Fruit fly (Drosophila melanogaster) whole organism, prepupa: ENCODE data around the gene CG32369.

ENCODE experiments used
- Blimp-1 ChIP-seq: fragments of 200-800 bp; sonication (Bioruptor generic); optimal IDR thresholded peaks from 3 replicates; lab custom pipeline; 2017; ENCODE audit warnings: missing biosample characterization, missing genetic modification characterization, mild to moderate bottlenecking, moderate library complexity, missing genetic modification reagents
- CG10631 ChIP-seq: fragments of 200-800 bp; sonication (Bioruptor generic); optimal IDR thresholded peaks from 2 replicates; lab custom pipeline; 2016; ENCODE audit warnings: missing biosample characterization, missing genetic modification characterization
- CG11294 ChIP-seq: fragments of 200-800 bp; sonication (Bioruptor generic); IDR thresholded peaks from 2 replicates; pipeline ENCODE4 v1.3.6; 2022; ENCODE audit warnings: missing biosample characterization, missing genetic modification characterization
- CG11762 ChIP-seq: fragments of 200-800 bp; sonication (Bioruptor generic); optimal IDR thresholded peaks from 3 replicates; lab custom pipeline; 2016; ENCODE audit warnings: missing biosample characterization, missing genetic modification characterization; ENCODE audit not compliant: insufficient read depth
- CG11902 ChIP-seq: fragments of 200-800 bp; sonication (Bioruptor generic); optimal IDR thresholded peaks from 3 replicates; lab custom pipeline; 2016; ENCODE audit warnings: missing biosample characterization, missing genetic modification characterization
- CG1621 ChIP-seq: fragments of 200-800 bp; sonication (Bioruptor generic); optimal IDR thresholded peaks from 3 replicates; lab custom pipeline; 2018; ENCODE audit warnings: missing biosample characterization, mild to moderate bottlenecking, missing genetic modification characterization
- CG16779 ChIP-seq: fragments of 200-800 bp; sonication (Bioruptor generic); optimal IDR thresholded peaks from 3 replicates; lab custom pipeline; 2017; ENCODE audit warnings: missing biosample characterization, mild to moderate bottlenecking, missing genetic modification characterization
- CG3032 ChIP-seq: fragments of 200-800 bp; optimal IDR thresholded peaks from 2 replicates; lab custom pipeline; 2019; ENCODE audit warnings: missing biosample characterization, mild to moderate bottlenecking, missing genetic modification characterization, moderate library complexity
- CG34406 ChIP-seq: fragments of 200-800 bp; sonication (Bioruptor generic); optimal IDR thresholded peaks from 3 replicates; lab custom pipeline; 2016; ENCODE audit warnings: missing biosample characterization, missing genetic modification characterization
- CG3919 ChIP-seq: fragments of 200-800 bp; sonication (Bioruptor generic); optimal IDR thresholded peaks from 3 replicates; lab custom pipeline; 2016; ENCODE audit warnings: missing biosample characterization, missing genetic modification characterization
- CG4318 ChIP-seq: fragments of 200-800 bp; sonication (Bioruptor generic); optimal IDR thresholded peaks from 3 replicates; lab custom pipeline; 2017; ENCODE audit warnings: missing biosample characterization, mild to moderate bottlenecking, missing genetic modification characterization
- CG6163 ChIP-seq: fragments of 200-800 bp; sonication (Bioruptor generic); IDR thresholded peaks from 3 replicates; pipeline ENCODE4 v1.3.6; 2022; ENCODE audit warnings: missing biosample characterization, missing genetic modification characterization
- CG6276 ChIP-seq: fragments of 200-800 bp; sonication (Bioruptor generic); optimal IDR thresholded peaks from 2 replicates; lab custom pipeline; 2017; ENCODE audit warnings: missing biosample characterization, mild to moderate bottlenecking, missing genetic modification characterization
- CG6792 ChIP-seq: fragments of 200-800 bp; sonication (Bioruptor generic); optimal IDR thresholded peaks from 3 replicates; lab custom pipeline; 2016; ENCODE audit warnings: missing biosample characterization, missing genetic modification characterization
- CG6808 ChIP-seq: fragments of 200-800 bp; sonication (Bioruptor generic); optimal IDR thresholded peaks from 3 replicates; lab custom pipeline; 2017; ENCODE audit warnings: missing biosample characterization, missing genetic modification characterization, mild to moderate bottlenecking, moderate library complexity, missing genetic modification reagents
- CG6854 ChIP-seq: fragments of 200-800 bp; sonication (Bioruptor generic); optimal IDR thresholded peaks from 2 replicates; lab custom pipeline; 2017; ENCODE audit warnings: missing biosample characterization, mild to moderate bottlenecking, missing genetic modification characterization
- CG7368 ChIP-seq: fragments of 200-800 bp; sonication (Bioruptor generic); optimal IDR thresholded peaks from 3 replicates; lab custom pipeline; 2016; ENCODE audit warnings: missing biosample characterization, missing genetic modification characterization
- CG8119 ChIP-seq: fragments of 200-800 bp; sonication (Bioruptor generic); IDR thresholded peaks from 3 replicates; pipeline ENCODE4 v1.3.6; 2022; ENCODE audit warnings: missing biosample characterization, missing genetic modification characterization
- CG8632 ChIP-seq: fragments of 200-800 bp; sonication (Bioruptor generic); optimal IDR thresholded peaks from 3 replicates; lab custom pipeline; 2016; ENCODE audit warnings: missing biosample characterization, missing genetic modification characterization
- CG9139 ChIP-seq: fragments of 200-800 bp; sonication (Bioruptor generic); optimal IDR thresholded peaks from 3 replicates; lab custom pipeline; 2017; ENCODE audit warnings: missing biosample characterization, mild to moderate bottlenecking, missing genetic modification characterization
- Eip78C ChIP-seq: fragments of 200-800 bp; sonication (Bioruptor generic); peaks from one replicate; lab custom pipeline; 2016; ENCODE audit warnings: missing biosample characterization, missing genetic modification characterization
- Ets21C ChIP-seq: fragments of 200-800 bp; sonication (Bioruptor generic); optimal IDR thresholded peaks from 3 replicates; lab custom pipeline; 2016; ENCODE audit warnings: missing biosample characterization, missing genetic modification characterization
- Ets96B ChIP-seq: fragments of 200-800 bp; optimal IDR thresholded peaks from 2 replicates; lab custom pipeline; 2019; ENCODE audit warnings: missing biosample characterization, mild to moderate bottlenecking, missing genetic modification characterization, moderate library complexity
- Hr38 ChIP-seq: sonication (Bioruptor generic); optimal IDR thresholded peaks from 2 replicates; lab custom pipeline; 2016; ENCODE audit warnings: missing biosample characterization, missing genetic modification characterization
- Hr39 ChIP-seq: fragments of 200-800 bp; sonication (Bioruptor generic); optimal IDR thresholded peaks from 2 replicates; lab custom pipeline; 2016; ENCODE audit warnings: missing biosample characterization, missing genetic modification characterization
- Hr4 ChIP-seq: fragments of 200-800 bp; sonication (Bioruptor generic); optimal IDR thresholded peaks from 3 replicates; lab custom pipeline; 2016; ENCODE audit warnings: missing biosample characterization, missing genetic modification characterization
- Lpt ChIP-seq: fragments of 200-800 bp; sonication (Bioruptor generic); optimal IDR thresholded peaks from 3 replicates; lab custom pipeline; 2016; ENCODE audit warnings: missing biosample characterization, missing genetic modification characterization
- Met ChIP-seq: fragments of 200-800 bp; sonication (Bioruptor generic); optimal IDR thresholded peaks from 3 replicates; lab custom pipeline; 2016; ENCODE audit warnings: missing biosample characterization, missing genetic modification characterization
- OdsH ChIP-seq: fragments of 200-800 bp; sonication (Bioruptor generic); optimal IDR thresholded peaks from 3 replicates; lab custom pipeline; 2016; ENCODE audit warnings: missing biosample characterization, missing genetic modification characterization
- Sox15 ChIP-seq: fragments of 200-800 bp; sonication (Bioruptor generic); optimal IDR thresholded peaks from 3 replicates; lab custom pipeline; 2016; ENCODE audit warnings: missing biosample characterization, missing genetic modification characterization
- achi ChIP-seq: fragments of 200-800 bp; sonication (Bioruptor generic); optimal IDR thresholded peaks from 3 replicates; lab custom pipeline; 2016; ENCODE audit warnings: missing biosample characterization, missing genetic modification characterization
- cyc ChIP-seq: fragments of 200-800 bp; sonication (Bioruptor generic); optimal IDR thresholded peaks from 3 replicates; lab custom pipeline; 2016; ENCODE audit warnings: missing biosample characterization, missing genetic modification characterization
- dac ChIP-seq: fragments of 200-800 bp; sonication (Bioruptor generic); optimal IDR thresholded peaks from 2 replicates; lab custom pipeline; 2017; ENCODE audit warnings: missing biosample characterization, mild to moderate bottlenecking, missing genetic modification characterization
- dsx ChIP-seq: fragments of 200-800 bp; optimal IDR thresholded peaks from 3 replicates; lab custom pipeline; 2019; ENCODE audit warnings: missing biosample characterization, mild to moderate bottlenecking, missing genetic modification characterization, moderate library complexity; ENCODE audit not compliant: poor library complexity, severe bottlenecking
- esn ChIP-seq: fragments of 200-800 bp; sonication (Bioruptor generic); optimal IDR thresholded peaks from 2 replicates; lab custom pipeline; 2016; ENCODE audit warnings: missing biosample characterization, mild to moderate bottlenecking, missing genetic modification characterization, moderate library complexity
- fd85E ChIP-seq: fragments of 200-800 bp; sonication (Bioruptor generic); optimal IDR thresholded peaks from 3 replicates; lab custom pipeline; 2016; ENCODE audit warnings: missing biosample characterization, missing genetic modification characterization
- lz ChIP-seq: fragments of 200-800 bp; sonication (Bioruptor generic); optimal IDR thresholded peaks from 3 replicates; lab custom pipeline; 2016; ENCODE audit warnings: missing biosample characterization, missing genetic modification characterization
- net ChIP-seq: fragments of 200-800 bp; sonication (Bioruptor generic); optimal IDR thresholded peaks from 3 replicates; lab custom pipeline; 2016; ENCODE audit warnings: missing biosample characterization, missing genetic modification characterization
- salr ChIP-seq, 2 experiments: fragments of 200-800 bp; sonication (Bioruptor generic); optimal IDR thresholded peaks; 3 replicates each; lab custom pipeline; 2016 to 2018; ENCODE audit warnings: missing biosample characterization in 2 of 2, missing genetic modification characterization in 2 of 2, mild to moderate bottlenecking in 1 of 2
- spab ChIP-seq: fragments of 200-800 bp; sonication (Bioruptor generic); optimal IDR thresholded peaks from 2 replicates; lab custom pipeline; 2017; ENCODE audit warnings: missing biosample characterization, mild to moderate bottlenecking, missing genetic modification characterization, missing genetic modification reagents
- topi ChIP-seq: fragments of 200-800 bp; sonication (Bioruptor generic); optimal IDR thresholded peaks from 3 replicates; lab custom pipeline; 2016; ENCODE audit warnings: missing biosample characterization, missing genetic modification characterization
- vri ChIP-seq: fragments of 200-800 bp; sonication (Bioruptor generic); optimal IDR thresholded peaks from 3 replicates; lab custom pipeline; 2016; ENCODE audit warnings: missing biosample characterization, mild to moderate bottlenecking, missing genetic modification characterization

CG32369 gene

dm6 chr3L:7854752-7855454, 45.3 kb upstream of the CG32369 start (continued):
- no peak for TF ChIP-seq CG10631 (GFP tag; lab: Kevin White, UChicago)
- peak; percentile 56 for TF ChIP-seq vri (GFP tag; lab: Kevin White, UChicago)
- TF ChIP-seq salr (GFP tag; optimal IDR thresholded peaks at IDR 0.05; lab: Kevin White, UChicago) = peak in 1 of 2 experiments; percentile 24
- peak; percentile 8 for TF ChIP-seq dac (GFP tag; lab: Kevin White, UChicago)
- TF ChIP-seq CG6163 (GFP tag; lab: Robert Waterston, UW) = peak; percentile 64; the same call in 1 of the 3 replicates
- TF ChIP-seq CG6808 (GFP tag; lab: Kevin White, UChicago) = peak; percentile 68
- peak; percentile 24 for TF ChIP-seq Ets21C (GFP tag; lab: Kevin White, UChicago)
- TF ChIP-seq CG3919 (GFP tag; lab: Kevin White, UChicago) = peak; percentile 46
- TF ChIP-seq Hr4 (GFP tag; lab: Kevin White, UChicago) = peak; percentile 61
- peak; percentile 64 for TF ChIP-seq Eip78C (GFP tag; lab: Kevin White, UChicago)
- TF ChIP-seq Blimp-1 (GFP tag; lab: Kevin White, UChicago) = peak; percentile 20

- TF ChIP-seq Hr4 (GFP tag; lab: Kevin White, UChicago) = no peak
- TF ChIP-seq CG11902 (GFP tag; lab: Kevin White, UChicago) = no peak
- TF ChIP-seq CG8632 = no peak
- TF ChIP-seq dac (GFP tag; lab: Kevin White, UChicago) = no peak
- TF ChIP-seq dsx (GFP tag; lab: Kevin White, UChicago) = no peak
- no peak for TF ChIP-seq net (GFP tag; lab: Kevin White, UChicago)
- no peak for TF ChIP-seq CG11762 (GFP tag; lab: Kevin White, UChicago)
- TF ChIP-seq Blimp-1 (GFP tag; lab: Kevin White, UChicago) = no peak
- TF ChIP-seq esn = no peak
Observed at dm6 chr3L:7852252-7852885, 42.7 kb upstream of the CG32369 start.

- TF ChIP-seq cyc (GFP tag; lab: Kevin White, UChicago) = peak; percentile 46
- TF ChIP-seq CG9139 = no peak
- peak; percentile 78 for TF ChIP-seq CG11762 (GFP tag; lab: Kevin White, UChicago)
- peak in 1 of 2 experiments; percentile 72 for TF ChIP-seq salr (GFP tag; optimal IDR thresholded peaks at IDR 0.05; lab: Kevin White, UChicago)
- TF ChIP-seq Lpt (GFP tag; lab: Kevin White, UChicago) = peak; percentile 80
- TF ChIP-seq Blimp-1 (GFP tag; lab: Kevin White, UChicago) = no peak
- peak; percentile 55 for TF ChIP-seq topi (GFP tag; lab: Kevin White, UChicago)
- TF ChIP-seq CG6163 (GFP tag; lab: Robert Waterston, UW) = peak; percentile 90
- no peak for TF ChIP-seq fd85E (GFP tag; lab: Kevin White, UChicago)
- peak; percentile 45 for TF ChIP-seq CG3032 (tag; lab: Kevin White, UChicago)
- TF ChIP-seq achi (GFP tag; lab: Kevin White, UChicago) = peak; percentile 75
- peak; percentile 56 for TF ChIP-seq CG8632
- TF ChIP-seq Ets96B (tag; lab: Kevin White, UChicago) = peak; percentile 64
- peak; percentile 75 for TF ChIP-seq net (GFP tag; lab: Kevin White, UChicago)
- TF ChIP-seq vri (GFP tag; lab: Kevin White, UChicago) = peak; percentile 45
- TF ChIP-seq CG1621 = no peak
- peak; percentile 89 for TF ChIP-seq Hr4 (GFP tag; lab: Kevin White, UChicago)
- peak; percentile 58 for TF ChIP-seq Hr39 (GFP tag; lab: Kevin White, UChicago)
- peak; percentile 55 for TF ChIP-seq CG7368 (GFP tag; lab: Kevin White, UChicago)
- no peak for TF ChIP-seq Sox15 (GFP tag; lab: Kevin White, UChicago)
- peak; percentile 79 for TF ChIP-seq CG11294 (GFP tag; lab: Robert Waterston, UW)
- peak; percentile 50 for TF ChIP-seq CG6808 (GFP tag; lab: Kevin White, UChicago)
- TF ChIP-seq CG6276 (GFP tag; lab: Kevin White, UChicago) = peak; percentile 73
- TF ChIP-seq CG16779 (tag; lab: Kevin White, UChicago) = peak; percentile 69
- no peak for TF ChIP-seq CG6854 (GFP tag; lab: Kevin White, UChicago)
- no peak for TF ChIP-seq Hr38
- peak; percentile 63 for TF ChIP-seq CG6792 (GFP tag; lab: Kevin White, UChicago)
- peak; percentile 72 for TF ChIP-seq CG3919 (GFP tag; lab: Kevin White, UChicago)
- peak; percentile 54 for TF ChIP-seq dac (GFP tag; lab: Kevin White, UChicago)
- peak; percentile 44 for TF ChIP-seq Met (GFP tag; lab: Kevin White, UChicago)
- TF ChIP-seq CG8119 = peak; percentile 83
- peak; percentile 75 for TF ChIP-seq OdsH (GFP tag; lab: Kevin White, UChicago)
- TF ChIP-seq CG34406 (GFP tag; lab: Kevin White, UChicago) = peak; percentile 59
- TF ChIP-seq lz (GFP tag; lab: Kevin White, UChicago) = peak; percentile 23
- TF ChIP-seq spab (GFP tag; lab: Kevin White, UChicago) = peak; percentile 36
- TF ChIP-seq CG4318 (GFP tag; lab: Kevin White, UChicago) = peak; percentile 72
Observed at dm6 chr3L:7850771-7851358, 41.2 kb upstream of the CG32369 start.
